Worm (Caenorhabditis elegans) whole organism, L4/young adult: ENCODE data around the gene ZK177.11.
"Not testable (repeated sequence)": the region's sequence is repeated elsewhere in the genome, so short reads cannot be mapped to it uniquely, and the experiment has no call there.

ENCODE experiments used
- dao-5 ChIP-seq: sonication (generic microtip); optimal IDR thresholded peaks from 2 replicates; lab custom pipeline; 2016; ENCODE audit warnings: missing genotype, missing genetic modification characterization, moderate library complexity, missing compliant biosample characterization
- him-1 ChIP-seq: sonication (generic microtip); optimal IDR thresholded peaks from 2 replicates; lab custom pipeline; 2016; ENCODE audit warnings: missing genotype, missing genetic modification reagents, missing genetic modification characterization, missing compliant biosample characterization

DNA sequence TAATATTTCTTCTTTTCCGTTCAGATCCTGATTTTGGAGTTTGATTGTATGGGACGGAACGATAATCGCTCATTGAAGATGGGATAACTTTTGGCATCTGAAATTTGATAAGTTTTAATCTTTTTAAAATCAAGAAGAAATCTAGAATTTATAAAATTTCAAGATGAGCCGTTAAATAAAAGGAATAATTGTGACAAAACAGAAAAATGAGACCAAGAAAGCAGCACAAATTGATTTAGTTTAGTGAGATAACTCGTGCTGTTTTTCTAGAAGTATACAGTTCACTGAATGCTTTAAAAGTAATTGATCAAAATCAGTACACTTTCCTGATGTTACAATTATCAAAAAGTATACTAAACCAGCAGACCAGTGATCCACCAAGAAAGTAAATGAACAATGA is 17.4 kb downstream of the ZK177.11 start, which contains the start of gene hlh-27:
- not testable (repeated sequence) for TF ChIP-seq dao-5; him-1 (tag; lab: Kevin White, UChicago)
